Fruit fly (Drosophila melanogaster): ENCODE data around the gene Or2a.

- TF ChIP-seq Ets98B (GFP tag; IDR thresholded peaks at IDR 0.05) = no peak
- TF ChIP-seq CG8301 (tag; optimal IDR thresholded peaks at IDR 0.05) = no peak
- no peak for TF ChIP-seq fd96Ca (GFP tag; IDR thresholded peaks at IDR 0.05)
- TF ChIP-seq CG12605 (GFP tag; IDR thresholded peaks at IDR 0.05) = no peak
- no peak for TF ChIP-seq CG8159 (tag; optimal IDR thresholded peaks at IDR 0.05)
- TF ChIP-seq CG34367 (tag; optimal IDR thresholded peaks at IDR 0.05) = no peak
- TF ChIP-seq rn (GFP tag; IDR thresholded peaks at IDR 0.05) = no peak
- TF ChIP-seq Pif1B (GFP tag; optimal IDR thresholded peaks at IDR 0.05) = no peak
- TF ChIP-seq EcR (GFP tag; optimal IDR thresholded peaks at IDR 0.05) = no peak
- TF ChIP-seq CG10348 (GFP tag; IDR thresholded peaks at IDR 0.05) = no peak
- TF ChIP-seq CG17806 (tag; optimal IDR thresholded peaks at IDR 0.05) = no peak
- no peak for TF ChIP-seq Pif1A (GFP tag; optimal IDR thresholded peaks at IDR 0.05)
- no peak for TF ChIP-seq CG14655 (GFP tag; optimal IDR thresholded peaks at IDR 0.05)
Observed at dm6 chrX:2225138-2225537, 20.9 kb upstream of the Or2a start, which contains the start of gene pcx.
